Fruit fly (Drosophila melanogaster) whole organism, prepupa: ENCODE measurements around the gene CG4239.

Experiments used
- Blimp-1 ChIP-seq: fragments of 200-800 bp; sonication (Bioruptor generic); optimal IDR thresholded peaks from 3 replicates; lab custom pipeline; 2017; ENCODE audit warnings: missing biosample characterization, missing genetic modification characterization, mild to moderate bottlenecking, moderate library complexity, missing genetic modification reagents
- CG10631 ChIP-seq: fragments of 200-800 bp; sonication (Bioruptor generic); optimal IDR thresholded peaks from 2 replicates; lab custom pipeline; 2016; ENCODE audit warnings: missing biosample characterization, missing genetic modification characterization
- CG10669 ChIP-seq: fragments of 200-800 bp; sonication (Bioruptor generic); optimal IDR thresholded peaks from 3 replicates; lab custom pipeline; 2018; ENCODE audit warnings: missing biosample characterization, mild to moderate bottlenecking, missing genetic modification characterization, moderate library complexity
- CG11902 ChIP-seq: fragments of 200-800 bp; sonication (Bioruptor generic); optimal IDR thresholded peaks from 3 replicates; lab custom pipeline; 2016; ENCODE audit warnings: missing biosample characterization, missing genetic modification characterization
- CG15336 ChIP-seq: fragments of 200-800 bp; sonication (Bioruptor generic); IDR thresholded peaks from 2 replicates; pipeline ENCODE4 v1.3.6; 2022; ENCODE audit warnings: missing biosample characterization, missing genetic modification characterization
- CG16779 ChIP-seq: fragments of 200-800 bp; sonication (Bioruptor generic); optimal IDR thresholded peaks from 3 replicates; lab custom pipeline; 2017; ENCODE audit warnings: missing biosample characterization, mild to moderate bottlenecking, missing genetic modification characterization
- CG3032 ChIP-seq: fragments of 200-800 bp; optimal IDR thresholded peaks from 2 replicates; lab custom pipeline; 2019; ENCODE audit warnings: missing biosample characterization, mild to moderate bottlenecking, missing genetic modification characterization, moderate library complexity
- CG31627 ChIP-seq: fragments of 200-800 bp; sonication (Bioruptor generic); optimal IDR thresholded peaks from 3 replicates; lab custom pipeline; 2016; ENCODE audit warnings: missing biosample characterization, missing genetic modification characterization
- CG32006 ChIP-seq: fragments of 200-800 bp; sonication (Bioruptor generic); optimal IDR thresholded peaks from 3 replicates; lab custom pipeline; 2017; ENCODE audit warnings: missing biosample characterization, mild to moderate bottlenecking, missing genetic modification characterization
- CG34406 ChIP-seq: fragments of 200-800 bp; sonication (Bioruptor generic); optimal IDR thresholded peaks from 3 replicates; lab custom pipeline; 2016; ENCODE audit warnings: missing biosample characterization, missing genetic modification characterization
- CG4318 ChIP-seq: fragments of 200-800 bp; sonication (Bioruptor generic); optimal IDR thresholded peaks from 3 replicates; lab custom pipeline; 2017; ENCODE audit warnings: missing biosample characterization, mild to moderate bottlenecking, missing genetic modification characterization
- CG6163 ChIP-seq: fragments of 200-800 bp; sonication (Bioruptor generic); IDR thresholded peaks from 3 replicates; pipeline ENCODE4 v1.3.6; 2022; ENCODE audit warnings: missing biosample characterization, missing genetic modification characterization
- CG6792 ChIP-seq: fragments of 200-800 bp; sonication (Bioruptor generic); optimal IDR thresholded peaks from 3 replicates; lab custom pipeline; 2016; ENCODE audit warnings: missing biosample characterization, missing genetic modification characterization
- CG8119 ChIP-seq: fragments of 200-800 bp; sonication (Bioruptor generic); IDR thresholded peaks from 3 replicates; pipeline ENCODE4 v1.3.6; 2022; ENCODE audit warnings: missing biosample characterization, missing genetic modification characterization
- CG8319 ChIP-seq: fragments of 200-800 bp; sonication (Bioruptor generic); optimal IDR thresholded peaks from 3 replicates; lab custom pipeline; 2016; ENCODE audit warnings: missing biosample characterization, missing genetic modification characterization
- CG8632 ChIP-seq: fragments of 200-800 bp; sonication (Bioruptor generic); optimal IDR thresholded peaks from 3 replicates; lab custom pipeline; 2016; ENCODE audit warnings: missing biosample characterization, missing genetic modification characterization
- Eip78C ChIP-seq: fragments of 200-800 bp; sonication (Bioruptor generic); peaks from one replicate; lab custom pipeline; 2016; ENCODE audit warnings: missing biosample characterization, missing genetic modification characterization
- Eip93F ChIP-seq: fragments of 200-800 bp; sonication (Bioruptor generic); optimal IDR thresholded peaks from 2 replicates; lab custom pipeline; 2016; ENCODE audit warnings: missing biosample characterization, mild to moderate bottlenecking, missing genetic modification characterization
- Ets21C ChIP-seq: fragments of 200-800 bp; sonication (Bioruptor generic); optimal IDR thresholded peaks from 3 replicates; lab custom pipeline; 2016; ENCODE audit warnings: missing biosample characterization, missing genetic modification characterization
- Ets96B ChIP-seq: fragments of 200-800 bp; optimal IDR thresholded peaks from 2 replicates; lab custom pipeline; 2019; ENCODE audit warnings: missing biosample characterization, mild to moderate bottlenecking, missing genetic modification characterization, moderate library complexity
- Gug ChIP-seq: fragments of 200-800 bp; sonication (Bioruptor generic); IDR thresholded peaks from 2 replicates; pipeline ENCODE4 v1.3.6; 2022; ENCODE audit warnings: missing biosample characterization, missing genetic modification characterization
- Hr38 ChIP-seq: sonication (Bioruptor generic); optimal IDR thresholded peaks from 2 replicates; lab custom pipeline; 2016; ENCODE audit warnings: missing biosample characterization, missing genetic modification characterization
- Hr39 ChIP-seq: fragments of 200-800 bp; sonication (Bioruptor generic); optimal IDR thresholded peaks from 2 replicates; lab custom pipeline; 2016; ENCODE audit warnings: missing biosample characterization, missing genetic modification characterization
- Hr4 ChIP-seq: fragments of 200-800 bp; sonication (Bioruptor generic); optimal IDR thresholded peaks from 3 replicates; lab custom pipeline; 2016; ENCODE audit warnings: missing biosample characterization, missing genetic modification characterization
- Lpt ChIP-seq: fragments of 200-800 bp; sonication (Bioruptor generic); optimal IDR thresholded peaks from 3 replicates; lab custom pipeline; 2016; ENCODE audit warnings: missing biosample characterization, missing genetic modification characterization
- Met ChIP-seq: fragments of 200-800 bp; sonication (Bioruptor generic); optimal IDR thresholded peaks from 3 replicates; lab custom pipeline; 2016; ENCODE audit warnings: missing biosample characterization, missing genetic modification characterization
- Smox ChIP-seq: fragments of 200-800 bp; sonication (Bioruptor generic); optimal IDR thresholded peaks from 3 replicates; lab custom pipeline; 2016; ENCODE audit warnings: missing biosample characterization, missing genetic modification characterization
- Sox14 ChIP-seq: fragments of 200-800 bp; sonication (Bioruptor generic); optimal IDR thresholded peaks from 3 replicates; lab custom pipeline; 2016; ENCODE audit warnings: missing biosample characterization, missing genetic modification characterization
- Sox15 ChIP-seq: fragments of 200-800 bp; sonication (Bioruptor generic); optimal IDR thresholded peaks from 3 replicates; lab custom pipeline; 2016; ENCODE audit warnings: missing biosample characterization, missing genetic modification characterization
- cyc ChIP-seq: fragments of 200-800 bp; sonication (Bioruptor generic); optimal IDR thresholded peaks from 3 replicates; lab custom pipeline; 2016; ENCODE audit warnings: missing biosample characterization, missing genetic modification characterization
- eg ChIP-seq: fragments of 200-800 bp; sonication (Bioruptor generic); IDR thresholded peaks from 3 replicates; pipeline ENCODE4 v1.3.6; 2022; ENCODE audit warnings: missing biosample characterization, missing genetic modification characterization
- esn ChIP-seq: fragments of 200-800 bp; sonication (Bioruptor generic); optimal IDR thresholded peaks from 2 replicates; lab custom pipeline; 2016; ENCODE audit warnings: missing biosample characterization, mild to moderate bottlenecking, missing genetic modification characterization, moderate library complexity
- fd59A ChIP-seq: fragments of 200-800 bp; sonication (Bioruptor generic); optimal IDR thresholded peaks from 2 replicates; lab custom pipeline; 2017; ENCODE audit warnings: missing biosample characterization, mild to moderate bottlenecking, missing genetic modification characterization, missing genetic modification reagents
- fd85E ChIP-seq: fragments of 200-800 bp; sonication (Bioruptor generic); optimal IDR thresholded peaks from 3 replicates; lab custom pipeline; 2016; ENCODE audit warnings: missing biosample characterization, missing genetic modification characterization
- fkh ChIP-seq: fragments of 200-800 bp; sonication (Bioruptor generic); optimal IDR thresholded peaks from 3 replicates; lab custom pipeline; 2017; ENCODE audit warnings: missing biosample characterization, mild to moderate bottlenecking, missing genetic modification characterization, moderate library complexity
- lz ChIP-seq: fragments of 200-800 bp; sonication (Bioruptor generic); optimal IDR thresholded peaks from 3 replicates; lab custom pipeline; 2016; ENCODE audit warnings: missing biosample characterization, missing genetic modification characterization
- net ChIP-seq: fragments of 200-800 bp; sonication (Bioruptor generic); optimal IDR thresholded peaks from 3 replicates; lab custom pipeline; 2016; ENCODE audit warnings: missing biosample characterization, missing genetic modification characterization
- salr ChIP-seq, 2 experiments: fragments of 200-800 bp; sonication (Bioruptor generic); optimal IDR thresholded peaks; 3 replicates each; lab custom pipeline; 2016 to 2018; ENCODE audit warnings: missing biosample characterization in 2 of 2, missing genetic modification characterization in 2 of 2, mild to moderate bottlenecking in 1 of 2
- ss ChIP-seq, 2 experiments: fragments of 200-800 bp; sonication (Bioruptor generic); optimal IDR thresholded peaks; 2 replicates in 1 of 2; 3 replicates in 1 of 2; lab custom pipeline; 2017 to 2018; ENCODE audit warnings: mild to moderate bottlenecking in 2 of 2, missing biosample characterization in 2 of 2, missing genetic modification characterization in 2 of 2, moderate library complexity in 1 of 2
- svp ChIP-seq: fragments of 200-800 bp; sonication (Bioruptor generic); peaks from one replicate; lab custom pipeline; 2016; ENCODE audit warnings: missing biosample characterization, missing genetic modification characterization
- topi ChIP-seq: fragments of 200-800 bp; sonication (Bioruptor generic); optimal IDR thresholded peaks from 3 replicates; lab custom pipeline; 2016; ENCODE audit warnings: missing biosample characterization, missing genetic modification characterization
- vri ChIP-seq: fragments of 200-800 bp; sonication (Bioruptor generic); optimal IDR thresholded peaks from 3 replicates; lab custom pipeline; 2016; ENCODE audit warnings: missing biosample characterization, mild to moderate bottlenecking, missing genetic modification characterization

Gene CG4239

DNA sequence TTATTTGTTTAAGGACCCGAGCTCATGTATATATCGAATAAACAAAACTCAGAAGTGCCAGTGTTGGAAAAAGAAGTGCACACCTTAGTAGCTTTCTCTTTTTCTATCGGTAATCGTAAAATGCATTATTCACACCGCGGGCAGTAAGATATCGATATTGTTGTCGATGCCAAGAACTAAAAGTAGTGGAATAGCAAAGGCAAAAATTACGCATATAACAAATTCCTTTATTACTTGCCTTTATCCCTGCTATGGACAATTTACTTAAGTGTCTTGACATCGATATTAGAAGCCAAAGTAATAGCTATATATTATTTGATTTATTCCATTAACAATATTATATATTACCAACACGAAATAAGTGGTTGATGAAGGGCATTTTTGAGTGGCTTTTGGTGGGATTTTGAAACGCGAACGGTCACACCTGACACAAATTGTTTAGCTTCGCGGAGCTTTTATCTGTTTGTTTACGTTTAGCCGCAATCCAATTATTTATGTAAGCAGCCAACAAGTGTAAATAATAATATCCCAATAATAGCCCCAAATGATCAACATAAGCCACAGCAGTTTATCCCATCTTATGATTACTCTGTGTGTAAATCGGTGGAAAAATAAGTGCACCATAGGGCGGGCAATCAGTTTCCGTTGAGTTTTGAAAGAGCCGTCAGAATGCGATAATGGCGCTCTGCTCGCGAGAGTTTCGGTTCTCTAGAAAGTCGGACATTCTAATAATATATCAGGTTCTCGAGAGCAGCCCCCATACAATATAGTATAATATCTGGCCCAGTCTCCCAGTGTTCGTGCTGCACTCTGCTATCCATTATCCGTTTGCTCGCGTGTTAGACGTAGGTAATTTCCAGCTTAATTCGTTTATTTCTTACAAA is at the start of gene CG4239, which contains the start of gene CG9992:
Gene CG4239 (plus strand): TSS at position 436 of the 884 bp plus-strand sequence.
Gene CG9992 (minus strand): TSS at position 66 of the 884 bp plus-strand sequence.
- peak; percentile 3 for TF ChIP-seq CG8632
- TF ChIP-seq CG16779 (tag; lab: Kevin White, UChicago) = no peak
- peak; percentile 51 for TF ChIP-seq Hr4 (GFP tag; lab: Kevin White, UChicago)
- TF ChIP-seq Lpt (GFP tag; lab: Kevin White, UChicago) = peak; percentile 44
- TF ChIP-seq Eip78C = peak; percentile 66
- no peak for TF ChIP-seq svp (GFP tag; lab: Kevin White, UChicago)
- TF ChIP-seq Sox15 = peak; percentile 67
- no peak for TF ChIP-seq CG32006 (GFP tag; lab: Kevin White, UChicago)
- TF ChIP-seq salr (GFP tag; optimal IDR thresholded peaks at IDR 0.05; lab: Kevin White, UChicago) = no peak
- TF ChIP-seq CG10669 = no peak
- TF ChIP-seq Met (GFP tag; lab: Kevin White, UChicago) = peak; percentile 52
- TF ChIP-seq CG15336 = peak; percentile 16; the same call in 1 of the 2 replicates
- peak; percentile 6 for TF ChIP-seq CG6792 (GFP tag; lab: Kevin White, UChicago)
- no peak for TF ChIP-seq Hr39 (GFP tag; lab: Kevin White, UChicago)
- TF ChIP-seq esn (GFP tag; lab: Kevin White, UChicago) = peak; percentile 51
- TF ChIP-seq CG8119 (GFP tag; lab: Robert Waterston, UW) = peak; percentile 48; the same call in 1 of the 3 replicates
- peak; percentile 62 for TF ChIP-seq Blimp-1 (GFP tag; lab: Kevin White, UChicago)
- TF ChIP-seq CG6163 (GFP tag; lab: Robert Waterston, UW) = peak; percentile 53; the same call in 1 of the 3 replicates
- peak; percentile 49 for TF ChIP-seq Ets96B (tag; lab: Kevin White, UChicago)
- TF ChIP-seq Smox = no peak
- no peak for TF ChIP-seq CG34406 (GFP tag; lab: Kevin White, UChicago)
- no peak for TF ChIP-seq Hr38 (GFP tag; lab: Kevin White, UChicago)
- TF ChIP-seq eg = peak; percentile 68
- peak; percentile 19 for TF ChIP-seq Sox14 (GFP tag; lab: Kevin White, UChicago)
- peak; percentile 76 for TF ChIP-seq fkh (GFP tag; lab: Kevin White, UChicago)
- no peak for TF ChIP-seq fd85E
- no peak for TF ChIP-seq ss (GFP tag; optimal IDR thresholded peaks at IDR 0.05; lab: Kevin White, UChicago)
- peak; percentile 75 for TF ChIP-seq CG3032 (tag; lab: Kevin White, UChicago)
- peak; percentile 62 for TF ChIP-seq cyc (GFP tag; lab: Kevin White, UChicago)
- TF ChIP-seq Gug (GFP tag; lab: Robert Waterston, UW) = peak; percentile 58
- no peak for TF ChIP-seq net (GFP tag; lab: Kevin White, UChicago)
- peak; percentile 60 for TF ChIP-seq CG11902 (GFP tag; lab: Kevin White, UChicago)
- peak; percentile 56 for TF ChIP-seq Ets21C (GFP tag; lab: Kevin White, UChicago)
- TF ChIP-seq CG31627 = peak; percentile 75
- TF ChIP-seq topi (GFP tag; lab: Kevin White, UChicago) = peak; percentile 43
- TF ChIP-seq Eip93F (GFP tag; lab: Kevin White, UChicago) = peak; percentile 28
- peak; percentile 9 for TF ChIP-seq CG8319 (GFP tag; lab: Kevin White, UChicago)
- TF ChIP-seq fd59A = peak; percentile 19
- TF ChIP-seq lz = peak; percentile 47
- TF ChIP-seq CG10631 = peak; percentile 65
- peak; percentile 63 for TF ChIP-seq CG4318
- TF ChIP-seq vri = no peak
- TF ChIP-seq, all 60 proteins: peak for 29
